Worm (Caenorhabditis elegans) whole organism, early embryonic: ENCODE measurements around the gene R12C12.9.

Experiments
- B0310.2 ChIP-seq: sonication (generic microtip); optimal IDR thresholded peaks from 2 replicates; lab custom pipeline; 2016; ENCODE audit warnings: mild to moderate bottlenecking, missing genetic modification characterization, missing compliant biosample characterization
- F13C5.2 ChIP-seq: sonication (generic microtip); optimal IDR thresholded peaks from 2 replicates; lab custom pipeline; 2017; ENCODE audit warnings: mild to moderate bottlenecking, missing genetic modification characterization, inconsistent platforms, missing compliant biosample characterization
- aly-1 ChIP-seq: sonication (generic microtip); optimal IDR thresholded peaks from 2 replicates; lab custom pipeline; 2016; ENCODE audit warnings: missing genetic modification characterization, missing compliant biosample characterization
- ama-1 ChIP-seq: fragments of 150-350 bp; optimal IDR thresholded peaks from 2 replicates; lab custom pipeline; 2014
- ceh-13 ChIP-seq: fragments of 200-800 bp; sonication (Bioruptor generic); optimal IDR thresholded peaks from 2 replicates; lab custom pipeline; 2018; ENCODE audit warnings: mild to moderate bottlenecking, missing genetic modification characterization, missing compliant biosample characterization
- ceh-36 ChIP-seq: sonication (generic microtip); optimal IDR thresholded peaks from 2 replicates; lab custom pipeline; 2016; ENCODE audit warnings: missing genetic modification characterization, inconsistent platforms, missing compliant biosample characterization
- ets-7 ChIP-seq: sonication (generic microtip); optimal IDR thresholded peaks from 2 replicates; lab custom pipeline; 2016; ENCODE audit warnings: missing genotype, missing genetic modification characterization, missing compliant biosample characterization
- flt-1 ChIP-seq: fragments of 200-800 bp; sonication (Bioruptor generic); IDR thresholded peaks from 2 replicates; pipeline ENCODE4 v1.3.6; 2022; ENCODE audit warnings: missing genetic modification characterization, missing compliant biosample characterization
- hmbx-1 ChIP-seq: sonication (generic microtip); optimal IDR thresholded peaks from 2 replicates; lab custom pipeline; 2016; ENCODE audit warnings: mild to moderate bottlenecking, missing genetic modification characterization, missing compliant biosample characterization
- hmg-4 ChIP-seq: fragments of 200-800 bp; sonication (Bioruptor generic); optimal IDR thresholded peaks from 2 replicates; lab custom pipeline; 2018; ENCODE audit warnings: mild to moderate bottlenecking, missing genetic modification characterization, missing compliant biosample characterization
- hnd-1 ChIP-seq: sonication (generic microtip); optimal IDR thresholded peaks from 2 replicates; lab custom pipeline; 2016; ENCODE audit warnings: missing genetic modification characterization, missing compliant biosample characterization
- pes-1 ChIP-seq: fragments of 200-800 bp; sonication (Bioruptor generic); IDR thresholded peaks from 2 replicates; pipeline ENCODE4 v1.3.6; 2022; ENCODE audit warnings: missing genetic modification reagents, missing genetic modification characterization, missing compliant biosample characterization
- scrt-1 ChIP-seq: fragments of 200-800 bp; sonication (Bioruptor generic); IDR thresholded peaks from 2 replicates; pipeline ENCODE4 v1.3.6; 2022; ENCODE audit warnings: missing genetic modification characterization, missing compliant biosample characterization
- sea-1 ChIP-seq: fragments of 200-800 bp; sonication (Bioruptor generic); conservative IDR thresholded peaks from 2 replicates; pipeline ENCODE4 v1.3.6; 2022; ENCODE audit warnings: missing genetic modification characterization, missing compliant biosample characterization
- tbx-11 ChIP-seq: fragments of 200-800 bp; sonication (Bioruptor generic); IDR thresholded peaks from 2 replicates; pipeline ENCODE4 v1.3.6; 2022; ENCODE audit warnings: missing genetic modification characterization, missing compliant biosample characterization
- tbx-37 ChIP-seq: fragments of 200-800 bp; sonication (Bioruptor generic); conservative IDR thresholded peaks from 2 replicates; pipeline ENCODE4 v1.3.6; 2022; ENCODE audit warnings: missing genetic modification reagents, missing genetic modification characterization, missing compliant biosample characterization
- tra-4 ChIP-seq: sonication (generic microtip); optimal IDR thresholded peaks from 2 replicates; lab custom pipeline; 2017; ENCODE audit warnings: missing genetic modification characterization, missing compliant biosample characterization

Gene R12C12.9

ce11 chrII:6024879-6025278, at the start of gene R12C12.9:
Gene R12C12.9 (minus strand): TSS chrII:6024979.
- no peak for TF ChIP-seq F13C5.2 (tag; lab: Kevin White, UChicago)
- TF ChIP-seq aly-1 (tag; lab: Kevin White, UChicago): no peak
- no peak for TF ChIP-seq hnd-1
- TF ChIP-seq hmg-4 (GFP tag; lab: Kevin White, UChicago): no peak
- TF ChIP-seq tbx-11 (GFP tag; lab: Robert Waterston, UW): no peak
- TF ChIP-seq tbx-37 (GFP tag; lab: Robert Waterston, UW): no peak
- no peak for TF ChIP-seq pes-1 (GFP tag; lab: Robert Waterston, UW)
- no peak for TF ChIP-seq hmbx-1 (tag; lab: Kevin White, UChicago)

ce11 chrII:6067066-6067465, 42.3 kb upstream of the R12C12.9 start, which contains the start of gene H12I13.1:
Gene H12I13.1 (minus strand): TSS chrII:6067166.
- TF ChIP-seq F13C5.2 (tag; lab: Kevin White, UChicago): no peak
- TF ChIP-seq tra-4 (tag; lab: Kevin White, UChicago): no peak
- no peak for TF ChIP-seq B0310.2
- TF ChIP-seq ets-7 (tag; lab: Kevin White, UChicago): no peak
- TF ChIP-seq pes-1 (GFP tag; lab: Robert Waterston, UW): no peak
- no peak for TF ChIP-seq ama-1 (lab: Kevin White, UChicago)
- no peak for TF ChIP-seq ceh-13 (GFP tag; lab: Kevin White, UChicago)

ce11 chrII:6061495-6061894, 36.7 kb upstream of the R12C12.9 start:
- TF ChIP-seq flt-1: no peak
- no peak for TF ChIP-seq ceh-13 (GFP tag; lab: Kevin White, UChicago)
- peak; percentile 91 for TF ChIP-seq tbx-37 (GFP tag; lab: Robert Waterston, UW)
- no peak for TF ChIP-seq hmg-4 (GFP tag; lab: Kevin White, UChicago)
- TF ChIP-seq pes-1 (GFP tag; lab: Robert Waterston, UW): no peak

ce11 chrII:6055927-6056326, 31.1 kb upstream of the R12C12.9 start, which contains the start of gene R12C12.7:
Gene R12C12.7 (minus strand): TSS chrII:6055985.
- TF ChIP-seq tra-4 (tag; lab: Kevin White, UChicago) (no peak), flt-1 (no peak), ets-7 (tag; lab: Kevin White, UChicago) (no peak), hmg-4 (GFP tag; lab: Kevin White, UChicago) (no peak), hmbx-1 (tag; lab: Kevin White, UChicago) (no peak), scrt-1 (GFP tag; lab: Robert Waterston, UW) (no peak), tbx-11 (GFP tag; lab: Robert Waterston, UW) (0 out of 2 replicates have a peak, but pooled peaks have one; percentile 26), F13C5.2 (tag; lab: Kevin White, UChicago) (peak; percentile 9)

ce11 chrII:6050120-6050519, 25.3 kb upstream of the R12C12.9 start, which contains the start of gene gldc-1:
Gene gldc-1 (plus strand): TSS chrII:6050420.
- no peak for TF ChIP-seq hnd-1
- TF ChIP-seq B0310.2: no peak
- TF ChIP-seq tra-4 (tag; lab: Kevin White, UChicago): no peak
- TF ChIP-seq tbx-11 (GFP tag; lab: Robert Waterston, UW): no peak
- no peak for TF ChIP-seq scrt-1 (GFP tag; lab: Robert Waterston, UW)
- TF ChIP-seq ets-7 (tag; lab: Kevin White, UChicago): no peak
- TF ChIP-seq sea-1 (GFP tag; lab: Robert Waterston, UW): no peak
- no peak for TF ChIP-seq ceh-13 (GFP tag; lab: Kevin White, UChicago)
- TF ChIP-seq ceh-36 (tag; lab: Kevin White, UChicago): no peak
- TF ChIP-seq ama-1 (lab: Kevin White, UChicago): no peak
- TF ChIP-seq flt-1: no peak
- TF ChIP-seq pes-1 (GFP tag; lab: Robert Waterston, UW): no peak

- TF ChIP-seq B0310.2 (no peak), hnd-1 (no peak), flt-1 (no peak), ceh-36 (tag; lab: Kevin White, UChicago) (no peak), ama-1 (lab: Kevin White, UChicago) (no peak), scrt-1 (GFP tag; lab: Robert Waterston, UW) (no peak), hmg-4 (GFP tag; lab: Kevin White, UChicago) (no peak), sea-1 (GFP tag; lab: Robert Waterston, UW) (no peak), tbx-37 (GFP tag; lab: Robert Waterston, UW) (no peak), pes-1 (GFP tag; lab: Robert Waterston, UW) (no peak), tra-4 (tag; lab: Kevin White, UChicago) (no peak), aly-1 (tag; lab: Kevin White, UChicago) (no peak), ets-7 (tag; lab: Kevin White, UChicago) (no peak), tbx-11 (GFP tag; lab: Robert Waterston, UW) (no peak), F13C5.2 (tag; lab: Kevin White, UChicago) (no peak), hmbx-1 (tag; lab: Kevin White, UChicago) (no peak), ceh-13 (GFP tag; lab: Kevin White, UChicago) (no peak)
These were observed 24.8 kb upstream of the R12C12.9 start for ce11 chrII:6049546-6049945.

ce11 chrII:6047639-6048159, 22.9 kb upstream of the R12C12.9 start, which contains the start of the genes R12C12.6 and ran-5:
Gene R12C12.6 (minus strand): TSS chrII:6047867.
Gene ran-5 (plus strand): TSS chrII:6048109.
- peak; percentile 70 for TF ChIP-seq flt-1
- TF ChIP-seq tbx-11 (GFP tag; lab: Robert Waterston, UW): no peak
- peak; percentile 55 for TF ChIP-seq ceh-36 (tag; lab: Kevin White, UChicago)
- TF ChIP-seq ama-1 (lab: Kevin White, UChicago): no peak
- TF ChIP-seq sea-1 (GFP tag; lab: Robert Waterston, UW): no peak
- no peak; the same call in 1 of the 2 replicates for TF ChIP-seq pes-1 (GFP tag; lab: Robert Waterston, UW)
- no peak for TF ChIP-seq hmbx-1 (tag; lab: Kevin White, UChicago)
- 0 out of 2 replicates have a peak, but pooled peaks have one; percentile 13 for TF ChIP-seq tbx-37 (GFP tag; lab: Robert Waterston, UW)
- TF ChIP-seq ets-7 (tag; lab: Kevin White, UChicago): no peak
- TF ChIP-seq hnd-1: no peak
- no peak for TF ChIP-seq tra-4 (tag; lab: Kevin White, UChicago)
- no peak for TF ChIP-seq scrt-1 (GFP tag; lab: Robert Waterston, UW)
- TF ChIP-seq aly-1 (tag; lab: Kevin White, UChicago): no peak
- no peak for TF ChIP-seq ceh-13 (GFP tag; lab: Kevin White, UChicago)
- peak; percentile 71 for TF ChIP-seq F13C5.2 (tag; lab: Kevin White, UChicago)
- no peak for TF ChIP-seq hmg-4 (GFP tag; lab: Kevin White, UChicago)
- no peak for TF ChIP-seq B0310.2
